Worm (Caenorhabditis elegans): ENCODE measurements around the gene cla-1.
A peak's percentile ranks its signal among the peaks of the same experiment; 100 is the strongest.

DNA sequence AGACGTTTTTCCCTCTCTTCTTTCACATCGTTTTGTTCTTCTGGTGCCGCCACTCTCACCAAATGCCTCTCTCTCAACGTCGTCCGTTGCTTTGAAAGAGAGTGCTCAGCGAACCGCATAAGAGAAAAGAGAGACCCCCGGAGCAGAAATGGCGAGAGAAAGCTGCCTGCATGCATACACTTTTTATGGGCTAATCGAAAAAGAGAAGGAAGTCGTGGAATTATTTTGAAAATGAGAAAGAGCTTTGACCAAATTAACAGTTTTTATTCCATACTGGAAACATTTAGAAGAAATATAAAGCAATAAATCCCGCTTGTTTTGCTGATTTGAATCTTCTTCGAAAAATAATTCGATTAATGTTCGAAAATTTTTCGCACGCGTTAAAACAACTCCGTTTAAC, 31.7 kb downstream of the cla-1 start:
- TF ChIP-seq snpc-4 (tag; optimal IDR thresholded peaks at IDR 0.05) = no peak
- TF ChIP-seq zag-1 (tag; optimal IDR thresholded peaks at IDR 0.05) = peak; percentile 17
- TF ChIP-seq nhr-237 (tag; optimal IDR thresholded peaks at IDR 0.05) = no peak
- no peak for TF ChIP-seq elt-3 (tag; optimal IDR thresholded peaks at IDR 0.05)
- no peak for TF ChIP-seq nhr-6 (tag; optimal IDR thresholded peaks at IDR 0.05)
- TF ChIP-seq mab-5 (tag; optimal IDR thresholded peaks at IDR 0.05) = no peak
